Worm (Caenorhabditis elegans) whole organism, L4 larva: ENCODE results near the gene fbxb-78.
"Not testable (repeated sequence)": the region's sequence is repeated elsewhere in the genome, so short reads cannot be mapped to it uniquely, and the experiment has no call there.

Experiments used
- D1046.2 ChIP-seq: fragments of 200-800 bp; sonication (Bioruptor generic); IDR thresholded peaks from 2 replicates; pipeline ENCODE4 v1.3.6; 2022; ENCODE audit warnings: missing genetic modification characterization, missing compliant biosample characterization
- T26A8.4 ChIP-seq: fragments of 200-800 bp; sonication (Bioruptor generic); IDR thresholded peaks from 2 replicates; pipeline ENCODE4 v1.3.6; 2022; ENCODE audit warnings: missing genetic modification characterization, missing compliant biosample characterization
- Y48G9A.11 ChIP-seq: fragments of 200-800 bp; sonication (Bioruptor generic); IDR thresholded peaks from 2 replicates; pipeline ENCODE4 v1.3.6; 2022; ENCODE audit warnings: missing genetic modification reagents, missing genetic modification characterization, missing compliant biosample characterization
- Y75B8A.6 ChIP-seq: fragments of 200-800 bp; sonication (Bioruptor generic); IDR thresholded peaks from 2 replicates; pipeline ENCODE4 v1.3.6; 2022; ENCODE audit warnings: missing genetic modification reagents, missing genetic modification characterization, missing compliant biosample characterization
- ZK337.2 ChIP-seq: fragments of 200-800 bp; sonication (Bioruptor generic); IDR thresholded peaks from 2 replicates; pipeline ENCODE4 v1.3.6; 2022; ENCODE audit warnings: missing genetic modification reagents, missing genetic modification characterization, missing compliant biosample characterization
- ZK546.5 ChIP-seq, 2 experiments: sonication (generic microtip); optimal IDR thresholded peaks; 2 replicates each; lab custom pipeline; 2017; ENCODE audit warnings: missing biosample characterization in 2 of 2, missing genetic modification characterization in 2 of 2
- arid-1 ChIP-seq: fragments of 200-800 bp; sonication (Bioruptor generic); conservative IDR thresholded peaks from 2 replicates; pipeline ENCODE4 v1.3.6; 2022; ENCODE audit warnings: missing genetic modification reagents, missing genetic modification characterization, missing compliant biosample characterization
- ceh-20 ChIP-seq: fragments of 200-800 bp; sonication (Bioruptor generic); IDR thresholded peaks from 2 replicates; pipeline ENCODE4 v1.3.6; 2022; ENCODE audit warnings: missing genetic modification reagents, missing genetic modification characterization, missing compliant biosample characterization
- ceh-32 ChIP-seq: sonication (generic microtip); optimal IDR thresholded peaks from 2 replicates; lab custom pipeline; 2016; ENCODE audit warnings: mild to moderate bottlenecking, missing genetic modification characterization, missing compliant biosample characterization; ENCODE audit not compliant: poor library complexity
- ceh-44 ChIP-seq: fragments of 200-800 bp; sonication (Bioruptor generic); IDR thresholded peaks from 2 replicates; pipeline ENCODE4 v1.3.6; 2022; ENCODE audit warnings: missing genetic modification reagents, missing genetic modification characterization, missing compliant biosample characterization
- ces-1 ChIP-seq: fragments of 150-350 bp; sonication (generic microtip); optimal IDR thresholded peaks from 4 replicates; lab custom pipeline; 2014; ENCODE audit warnings: missing biosample characterization, missing genetic modification reagents, missing genetic modification characterization
- ctbp-1 ChIP-seq: fragments of 200-800 bp; sonication (Bioruptor generic); IDR thresholded peaks from 2 replicates; pipeline ENCODE4 v1.3.6; 2022; ENCODE audit warnings: missing genetic modification reagents, missing genetic modification characterization, missing compliant biosample characterization
- daf-8 ChIP-seq: fragments of 200-800 bp; sonication (Bioruptor generic); IDR thresholded peaks from 2 replicates; pipeline ENCODE4 v1.3.6; 2022; ENCODE audit warnings: missing genetic modification characterization, missing compliant biosample characterization
- dmd-6 ChIP-seq: fragments of 200-800 bp; sonication (Bioruptor generic); IDR thresholded peaks from 2 replicates; pipeline ENCODE4 v1.3.6; 2022; ENCODE audit warnings: missing genetic modification reagents, missing genetic modification characterization, missing compliant biosample characterization
- dmd-8 ChIP-seq: fragments of 200-800 bp; sonication (Bioruptor generic); IDR thresholded peaks from 2 replicates; pipeline ENCODE4 v1.3.6; 2022; ENCODE audit warnings: missing genetic modification characterization, missing compliant biosample characterization
- dmd-9 ChIP-seq: fragments of 200-800 bp; sonication (Bioruptor generic); IDR thresholded peaks from 2 replicates; pipeline ENCODE4 v1.3.6; 2022; ENCODE audit warnings: missing genetic modification reagents, missing genetic modification characterization, missing compliant biosample characterization
- duxl-1 ChIP-seq: sonication (generic microtip); optimal IDR thresholded peaks from 2 replicates; lab custom pipeline; 2016; ENCODE audit warnings: mild to moderate bottlenecking, missing genetic modification characterization, moderate library complexity, missing compliant biosample characterization; ENCODE audit not compliant: poor library complexity
- egl-43 ChIP-seq: fragments of 200-800 bp; sonication (Bioruptor generic); IDR thresholded peaks from 2 replicates; pipeline ENCODE4 v1.3.6; 2022; ENCODE audit warnings: missing genetic modification reagents, missing genetic modification characterization, missing compliant biosample characterization
- hmg-1.1 ChIP-seq: fragments of 200-800 bp; sonication (Bioruptor generic); IDR thresholded peaks from 2 replicates; pipeline ENCODE4 v1.3.6; 2022; ENCODE audit warnings: missing genetic modification reagents, missing genetic modification characterization, missing compliant biosample characterization
- lin-29 ChIP-seq: fragments of 200-800 bp; sonication (Bioruptor generic); IDR thresholded peaks from 2 replicates; pipeline ENCODE4 v1.3.6; 2022; ENCODE audit warnings: missing genetic modification reagents, missing genetic modification characterization, missing compliant biosample characterization
- lin-38 ChIP-seq: fragments of 200-800 bp; sonication (Bioruptor generic); IDR thresholded peaks from 2 replicates; pipeline ENCODE4 v1.3.6; 2022; ENCODE audit warnings: missing genetic modification reagents, missing genetic modification characterization, missing compliant biosample characterization
- lsy-2 ChIP-seq, 2 experiments: fragments of 150-350 bp in 1 of 2; sonication (generic microtip) in 1 of 2; optimal IDR thresholded peaks; 2 replicates each; lab custom pipeline; 2014 to 2017; ENCODE audit warnings: missing biosample characterization in 2 of 2, missing genetic modification characterization in 2 of 2
- madf-5 ChIP-seq, 2 experiments: fragments of 200-800 bp; sonication (Bioruptor generic); IDR thresholded peaks; 2 replicates each; pipeline ENCODE4 v1.3.6; 2022; ENCODE audit warnings: missing compliant biosample characterization in 2 of 2, missing genetic modification characterization in 2 of 2
- madf-9 ChIP-seq: fragments of 200-800 bp; sonication (Bioruptor generic); conservative IDR thresholded peaks from 2 replicates; pipeline ENCODE4 v1.3.6; 2022; ENCODE audit warnings: missing genetic modification reagents, missing genetic modification characterization, missing compliant biosample characterization
- mdt-29 ChIP-seq: fragments of 200-800 bp; sonication (Bioruptor generic); IDR thresholded peaks from 2 replicates; pipeline ENCODE4 v1.3.6; 2022; ENCODE audit warnings: missing genetic modification reagents, missing genetic modification characterization, missing compliant biosample characterization
- mes-2 ChIP-seq: sonication (generic microtip); optimal IDR thresholded peaks from 2 replicates; lab custom pipeline; 2016; ENCODE audit warnings: missing genotype, mild to moderate bottlenecking, missing genetic modification characterization, missing compliant biosample characterization; ENCODE audit not compliant: poor library complexity, severe bottlenecking
- mxl-2 ChIP-seq: fragments of 200-800 bp; sonication (Bioruptor generic); conservative IDR thresholded peaks from 2 replicates; pipeline ENCODE4 v1.3.6; 2022; ENCODE audit warnings: missing genetic modification reagents, missing genetic modification characterization, missing compliant biosample characterization
- mxl-3 ChIP-seq: fragments of 200-800 bp; sonication (Bioruptor generic); optimal IDR thresholded peaks from 2 replicates; lab custom pipeline; 2018; ENCODE audit warnings: mild to moderate bottlenecking, missing genetic modification characterization, missing compliant biosample characterization
- nhr-102 ChIP-seq: sonication (generic microtip); optimal IDR thresholded peaks from 2 replicates; lab custom pipeline; 2016; ENCODE audit warnings: mild to moderate bottlenecking, missing genetic modification characterization, moderate library complexity, missing compliant biosample characterization
- nhr-41 ChIP-seq: fragments of 200-800 bp; sonication (Bioruptor generic); IDR thresholded peaks from 2 replicates; pipeline ENCODE4 v1.3.6; 2022; ENCODE audit warnings: missing genetic modification reagents, missing genetic modification characterization, missing compliant biosample characterization
- nhr-42 ChIP-seq: fragments of 200-800 bp; sonication (Bioruptor generic); IDR thresholded peaks from 2 replicates; pipeline ENCODE4 v1.3.6; 2022; ENCODE audit warnings: missing genetic modification characterization, missing compliant biosample characterization
- nhr-48 ChIP-seq: sonication (generic microtip); optimal IDR thresholded peaks from 2 replicates; lab custom pipeline; 2016; ENCODE audit warnings: mild to moderate bottlenecking, missing genetic modification characterization, missing compliant biosample characterization
- pha-4 ChIP-seq, 2 experiments: fragments of 150-350 bp in 1 of 2; fragments of 200-800 bp in 1 of 2; sonication (Bioruptor generic) in 1 of 2; IDR thresholded peaks in 1 of 2; optimal IDR thresholded peaks in 1 of 2; 2 replicates each; pipeline versions ENCODE4 v1.3.6 to Lab custom; 2014 to 2022; ENCODE audit warnings: missing genetic modification characterization in 2 of 2, missing genetic modification reagents in 2 of 2, missing biosample characterization in 1 of 2, missing compliant biosample characterization in 1 of 2
- php-3 ChIP-seq: fragments of 200-800 bp; sonication (Bioruptor generic); IDR thresholded peaks from 2 replicates; pipeline ENCODE4 v1.3.6; 2022; ENCODE audit warnings: missing genetic modification reagents, missing genetic modification characterization, missing compliant biosample characterization
- rbr-2 ChIP-seq: sonication (generic microtip); optimal IDR thresholded peaks from 2 replicates; lab custom pipeline; 2016; ENCODE audit warnings: missing genotype, missing genetic modification characterization, missing compliant biosample characterization
- saeg-2 ChIP-seq: fragments of 200-800 bp; sonication (Bioruptor generic); IDR thresholded peaks from 2 replicates; pipeline ENCODE4 v1.3.6; 2022; ENCODE audit warnings: missing genetic modification reagents, missing genetic modification characterization, missing compliant biosample characterization
- set-16 ChIP-seq: fragments of 200-800 bp; sonication (Bioruptor generic); IDR thresholded peaks from 2 replicates; pipeline ENCODE4 v1.3.6; 2022; ENCODE audit warnings: missing genetic modification reagents, missing genetic modification characterization, missing compliant biosample characterization
- snpc-1.2 ChIP-seq: fragments of 200-800 bp; sonication (Bioruptor generic); IDR thresholded peaks from 2 replicates; pipeline ENCODE4 v1.3.6; 2022; ENCODE audit warnings: missing genetic modification reagents, missing genetic modification characterization, missing compliant biosample characterization
- spr-1 ChIP-seq: sonication (generic microtip); optimal IDR thresholded peaks from 2 replicates; lab custom pipeline; 2016; ENCODE audit warnings: mild to moderate bottlenecking, missing genetic modification characterization, missing compliant biosample characterization
- tag-97 ChIP-seq: fragments of 200-800 bp; sonication (Bioruptor generic); IDR thresholded peaks from 2 replicates; pipeline ENCODE4 v1.3.6; 2022; ENCODE audit warnings: missing genetic modification characterization, missing compliant biosample characterization
- tra-1 ChIP-seq: fragments of 200-800 bp; sonication (Bioruptor generic); IDR thresholded peaks from 2 replicates; pipeline ENCODE4 v1.3.6; 2022; ENCODE audit warnings: missing genetic modification reagents, missing genetic modification characterization, missing compliant biosample characterization
- vab-7 ChIP-seq: fragments of 200-800 bp; sonication (Bioruptor generic); IDR thresholded peaks from 2 replicates; pipeline ENCODE4 v1.3.6; 2022; ENCODE audit warnings: missing genetic modification reagents, missing genetic modification characterization, missing compliant biosample characterization
- zfp-3 ChIP-seq: fragments of 200-800 bp; sonication (Bioruptor generic); conservative IDR thresholded peaks from 2 replicates; pipeline ENCODE4 v1.3.6; 2022; ENCODE audit warnings: missing genetic modification reagents, missing genetic modification characterization, missing compliant biosample characterization
- ztf-7 ChIP-seq: fragments of 150-350 bp; optimal IDR thresholded peaks from 2 replicates; lab custom pipeline; 2014; ENCODE audit warnings: missing biosample characterization, missing genetic modification characterization

The fbxb-78 gene

ce11 chrIV:4712376-4712775, 25.0 kb upstream of the fbxb-78 start, which contains the start of gene yars-2 (continued):
- TF ChIP-seq madf-9 = no peak
- TF ChIP-seq duxl-1 (tag; lab: Kevin White, UChicago) = no peak
- no peak for TF ChIP-seq ztf-7 (tag; lab: Kevin White, UChicago)
- TF ChIP-seq ZK546.5 (tag; optimal IDR thresholded peaks at IDR 0.05; lab: Kevin White, UChicago) = no peak
- no peak for TF ChIP-seq vab-7 (GFP tag; lab: Robert Waterston, UW)
- no peak for TF ChIP-seq ces-1
- no peak for TF ChIP-seq ceh-32 (tag; lab: Kevin White, UChicago)
- no peak for TF ChIP-seq nhr-48 (tag; lab: Kevin White, UChicago)

ce11 chrIV:4715785-4716184, 21.6 kb upstream of the fbxb-78 start, which contains the start of gene miro-1:
miro-1 (minus strand) TSS chrIV:4715807.
- TF ChIP-seq lin-38 = peak; percentile 85

- TF ChIP-seq arid-1 (GFP tag; lab: Robert Waterston, UW) = peak; percentile 90
- peak; percentile 98 for TF ChIP-seq ceh-20 (GFP tag; lab: Robert Waterston, UW)
- TF ChIP-seq dmd-6 (GFP tag; lab: Robert Waterston, UW) = peak; percentile 96
- TF ChIP-seq mxl-2 = peak; percentile 65; the same call in 1 of the 2 replicates
- peak; percentile 89 for TF ChIP-seq vab-7 (GFP tag; lab: Robert Waterston, UW)
- TF ChIP-seq rbr-2 = peak; percentile 53
- peak; percentile 58; the same call in 1 of the 2 replicates for TF ChIP-seq snpc-1.2 (GFP tag; lab: Robert Waterston, UW)
- TF ChIP-seq pha-4 (GFP tag; IDR thresholded peaks at IDR 0.05; lab: Robert Waterston, UW) = peak; percentile 93
- TF ChIP-seq pha-4 (tag; optimal IDR thresholded peaks at IDR 0.05; lab: Kevin White, UChicago) = not testable (repeated sequence)
- TF ChIP-seq mes-2 (tag; lab: Kevin White, UChicago) = peak; percentile 72
- TF ChIP-seq Y48G9A.11 = peak; percentile 75
- TF ChIP-seq ceh-44 = peak; percentile 78
- TF ChIP-seq lin-29 (GFP tag; lab: Robert Waterston, UW) = peak; percentile 98
- peak; percentile 92 for TF ChIP-seq mdt-29 (GFP tag; lab: Robert Waterston, UW)
- peak; percentile 24 for TF ChIP-seq mxl-3
- peak; percentile 98 for TF ChIP-seq hmg-1.1 (GFP tag; lab: Robert Waterston, UW)
- TF ChIP-seq D1046.2 (GFP tag; lab: Robert Waterston, UW) = peak; percentile 96
- TF ChIP-seq ctbp-1 (GFP tag; lab: Robert Waterston, UW) = peak; percentile 96
- peak; percentile 92 for TF ChIP-seq saeg-2 (GFP tag; lab: Robert Waterston, UW)
- TF ChIP-seq dmd-8 (GFP tag; lab: Robert Waterston, UW) = 0 out of 2 replicates have a peak, but pooled peaks have one; percentile 10
- TF ChIP-seq madf-9 = peak; percentile 95
- peak; percentile 97 for TF ChIP-seq zfp-3 (GFP tag; lab: Robert Waterston, UW)
- peak; percentile 95 for TF ChIP-seq egl-43
- peak; percentile 99 for TF ChIP-seq nhr-42 (GFP tag; lab: Robert Waterston, UW)
- TF ChIP-seq php-3 (GFP tag; lab: Robert Waterston, UW) = peak; percentile 95
- peak; percentile 99 for TF ChIP-seq lin-38
- peak; percentile 83; the same call in 1 of the 2 replicates for TF ChIP-seq tag-97 (GFP tag; lab: Robert Waterston, UW)
- TF ChIP-seq nhr-102 (tag; lab: Kevin White, UChicago) = peak; percentile 28
- peak; percentile 97 for TF ChIP-seq dmd-9 (GFP tag; lab: Robert Waterston, UW)
- peak in 1 of 2 experiments; percentile 96; a peak in 2 of 4 replicates for TF ChIP-seq madf-5 (GFP tag; IDR thresholded peaks at IDR 0.05; lab: Robert Waterston, UW)
- TF ChIP-seq set-16 = peak; percentile 52; the same call in 1 of the 2 replicates
- peak; percentile 95 for TF ChIP-seq ZK337.2 (GFP tag; lab: Robert Waterston, UW)
- TF ChIP-seq spr-1 (tag; lab: Kevin White, UChicago) = peak; percentile 14
- peak; percentile 91 for TF ChIP-seq Y75B8A.6
- peak; percentile 97 for TF ChIP-seq T26A8.4
- TF ChIP-seq nhr-41 (GFP tag; lab: Robert Waterston, UW) = peak; percentile 59; the same call in 1 of the 2 replicates
- peak; percentile 74; the same call in 1 of the 2 replicates for TF ChIP-seq daf-8
- TF ChIP-seq tra-1 (GFP tag; lab: Robert Waterston, UW) = peak; percentile 94
- peak; percentile 65 to 88 for TF ChIP-seq lsy-2 (tag; optimal IDR thresholded peaks at IDR 0.05; lab: Kevin White, UChicago)
These were observed 16.8 kb upstream of the fbxb-78 start for ce11 chrIV:4720522-4720921.
